Fruit fly (Drosophila melanogaster): ENCODE data around the gene CG42680.

dm6 chr2L:14628766-14629165 lies 40.7 kb upstream of the CG42680 start:
- TF ChIP-seq Opbp (GFP tag; IDR thresholded peaks at IDR 0.05; ENCODE audit: partially characterized antibody), result no peak
- no peak for TF ChIP-seq Adf1 (GFP tag; IDR thresholded peaks at IDR 0.05)
- TF ChIP-seq mld (GFP tag; IDR thresholded peaks at IDR 0.05; ENCODE audit: partially characterized antibody), result no peak
- no peak for TF ChIP-seq CG11695 (GFP tag; IDR thresholded peaks at IDR 0.05)
